Fruit fly (Drosophila melanogaster): ENCODE data around the gene Cyp4ac3.
A peak's percentile ranks its signal among the peaks of the same experiment; 100 is the strongest.

The Cyp4ac3 gene

dm6 chr2L:5261223-5261984 is 6.9 kb upstream of the Cyp4ac3 start:
- TF ChIP-seq Clk (GFP tag; optimal IDR thresholded peaks at IDR 0.05) = no peak
- no peak for TF ChIP-seq Crg-1 (GFP tag; optimal IDR thresholded peaks at IDR 0.05)
- no peak for TF ChIP-seq toe (GFP tag; optimal IDR thresholded peaks at IDR 0.05)
- no peak for TF ChIP-seq CG7045 (GFP tag; optimal IDR thresholded peaks at IDR 0.05)
- no peak for TF ChIP-seq CG1620 (GFP tag; optimal IDR thresholded peaks at IDR 0.05)
- TF ChIP-seq pad (GFP tag; optimal IDR thresholded peaks at IDR 0.05) = no peak
- no peak for TF ChIP-seq Mnt (GFP tag; optimal IDR thresholded peaks at IDR 0.05)
- TF ChIP-seq CG12768 (GFP tag; optimal IDR thresholded peaks at IDR 0.05) = no peak
- TF ChIP-seq CG11617 (GFP tag; optimal IDR thresholded peaks at IDR 0.05) = no peak
- TF ChIP-seq CG33017 (tag; optimal IDR thresholded peaks at IDR 0.05) = no peak
- TF ChIP-seq CG14711 (tag; optimal IDR thresholded peaks at IDR 0.05) = no peak
- no peak for TF ChIP-seq cnc (optimal IDR thresholded peaks at IDR 0.05)
- TF ChIP-seq bab1 (GFP tag; optimal IDR thresholded peaks at IDR 0.05) = no peak
- no peak for TF ChIP-seq ovo (GFP tag; optimal IDR thresholded peaks at IDR 0.05)
- no peak for TF ChIP-seq CG5204 (GFP tag; optimal IDR thresholded peaks at IDR 0.05)
- no peak for TF ChIP-seq kay (GFP tag; ENCODE audit: borderline replicate concordance)
- no peak for TF ChIP-seq tj (GFP tag; optimal IDR thresholded peaks at IDR 0.05)
- TF ChIP-seq CG7101 (tag; optimal IDR thresholded peaks at IDR 0.05) = no peak
- TF ChIP-seq cic (GFP tag; optimal IDR thresholded peaks at IDR 0.05) = no peak
- TF ChIP-seq Hr96 (GFP tag; optimal IDR thresholded peaks at IDR 0.05) = no peak

dm6 chr2L:5263343-5264051 is 4.8 kb upstream of the Cyp4ac3 start, which contains the start of gene Cyp4ac1:
Gene Cyp4ac1 (plus strand): TSS chr2L:5264001.
- TF ChIP-seq Mnt (GFP tag; optimal IDR thresholded peaks at IDR 0.05) (no peak), ovo (GFP tag; optimal IDR thresholded peaks at IDR 0.05) (no peak), CG7045 (GFP tag; optimal IDR thresholded peaks at IDR 0.05) (no peak)

- TF ChIP-seq cic (GFP tag; optimal IDR thresholded peaks at IDR 0.05) (no peak), Mnt (GFP tag; optimal IDR thresholded peaks at IDR 0.05) (no peak), Clk (GFP tag; optimal IDR thresholded peaks at IDR 0.05) (no peak), CG1620 (GFP tag; optimal IDR thresholded peaks at IDR 0.05) (no peak), CG14711 (tag; optimal IDR thresholded peaks at IDR 0.05) (no peak), bab1 (GFP tag; optimal IDR thresholded peaks at IDR 0.05) (no peak), CG33017 (tag; optimal IDR thresholded peaks at IDR 0.05) (no peak), tj (GFP tag; optimal IDR thresholded peaks at IDR 0.05) (no peak)
Observed at dm6 chr2L:5264157-5264556, 4.1 kb upstream of the Cyp4ac3 start.

dm6 chr2L:5266092-5266491 is 2.2 kb upstream of the Cyp4ac3 start, which contains the start of gene Cyp4ac2:
Gene Cyp4ac2 (plus strand): TSS chr2L:5266392.
- no peak for TF ChIP-seq CG33017 (tag; optimal IDR thresholded peaks at IDR 0.05)
- TF ChIP-seq CG1620 (GFP tag; optimal IDR thresholded peaks at IDR 0.05) = no peak
- no peak for TF ChIP-seq bab1 (GFP tag; optimal IDR thresholded peaks at IDR 0.05)
- TF ChIP-seq toe (GFP tag; optimal IDR thresholded peaks at IDR 0.05) = no peak
- TF ChIP-seq CG7101 (tag; optimal IDR thresholded peaks at IDR 0.05) = no peak
- TF ChIP-seq CG14711 (tag; optimal IDR thresholded peaks at IDR 0.05) = no peak
- no peak for TF ChIP-seq CG7045 (GFP tag; optimal IDR thresholded peaks at IDR 0.05)

dm6 chr2L:5270215-5271071 is 2.1 kb downstream of the Cyp4ac3 start:
- no peak for TF ChIP-seq CG1620 (GFP tag; optimal IDR thresholded peaks at IDR 0.05)
- TF ChIP-seq CG7045 (GFP tag; optimal IDR thresholded peaks at IDR 0.05) = no peak
- no peak for TF ChIP-seq CG14711 (tag; optimal IDR thresholded peaks at IDR 0.05)
- TF ChIP-seq toe (GFP tag; optimal IDR thresholded peaks at IDR 0.05) = no peak
- TF ChIP-seq tj (GFP tag; optimal IDR thresholded peaks at IDR 0.05) = no peak
- peak; percentile 53 for TF ChIP-seq Mnt (GFP tag; optimal IDR thresholded peaks at IDR 0.05)
- TF ChIP-seq CG12768 (GFP tag; optimal IDR thresholded peaks at IDR 0.05) = peak; percentile 16
- TF ChIP-seq kay (GFP tag; ENCODE audit: borderline replicate concordance) = peak; percentile 81
- no peak for TF ChIP-seq bab1 (GFP tag; optimal IDR thresholded peaks at IDR 0.05)
- no peak for TF ChIP-seq CG11617 (GFP tag; optimal IDR thresholded peaks at IDR 0.05)
- TF ChIP-seq CG7101 (tag; optimal IDR thresholded peaks at IDR 0.05) = no peak

- TF ChIP-seq CG11617 (GFP tag; optimal IDR thresholded peaks at IDR 0.05) (no peak), CG14711 (tag; optimal IDR thresholded peaks at IDR 0.05) (no peak), Mnt (GFP tag; optimal IDR thresholded peaks at IDR 0.05) (peak; percentile 35)
Observed at dm6 chr2L:5271081-5271480, 2.8 kb downstream of the Cyp4ac3 start, which contains the start of gene tkv. Gene tkv (minus strand): TSS chr2L:5271384.

Data from whole organism, adult.